Worm (Caenorhabditis elegans): ENCODE data around the gene D2007.2.

Gene D2007.2

ce11 chrIII:8178924-8179323, 30.2 kb downstream of the D2007.2 start, which contains the start of gene C50C3.5:
Gene C50C3.5, plus strand, starts transcription at chrIII:8179224.
- TF ChIP-seq pha-4 (tag; optimal IDR thresholded peaks at IDR 0.05) (no peak), elt-1 (tag; optimal IDR thresholded peaks at IDR 0.05; ENCODE audit: borderline replicate concordance, insufficient read depth) (no peak), nhr-76 (tag; optimal IDR thresholded peaks at IDR 0.05) (no peak), mls-2 (tag; optimal IDR thresholded peaks at IDR 0.05) (no peak), flh-1 (GFP tag; optimal IDR thresholded peaks at IDR 0.05) (no peak), lin-32 (GFP tag; optimal IDR thresholded peaks at IDR 0.05) (no peak), ceh-39 (tag; optimal IDR thresholded peaks at IDR 0.05) (no peak), snpc-4 (tag; optimal IDR thresholded peaks at IDR 0.05) (no peak), elt-3 (tag; optimal IDR thresholded peaks at IDR 0.05) (no peak), ces-1 (GFP tag; optimal IDR thresholded peaks at IDR 0.05) (no peak), unc-39 (tag; optimal IDR thresholded peaks at IDR 0.05) (no peak), drap-1 (GFP tag; optimal IDR thresholded peaks at IDR 0.05) (no peak), M03D4.4 (tag; optimal IDR thresholded peaks at IDR 0.05) (no peak), nhr-12 (tag; optimal IDR thresholded peaks at IDR 0.05) (no peak), blmp-1 (tag; optimal IDR thresholded peaks at IDR 0.05) (no peak), nhr-237 (tag; optimal IDR thresholded peaks at IDR 0.05) (no peak)

- TF ChIP-seq nhr-12 (tag; optimal IDR thresholded peaks at IDR 0.05) (no peak), blmp-1 (tag; optimal IDR thresholded peaks at IDR 0.05) (no peak), unc-62 (GFP tag; optimal IDR thresholded peaks at IDR 0.05) (no peak), tbx-8 (GFP tag; optimal IDR thresholded peaks at IDR 0.05) (no peak), ztf-11 (tag; optimal IDR thresholded peaks at IDR 0.05) (no peak), ceh-43 (GFP tag; optimal IDR thresholded peaks at IDR 0.05) (no peak), drap-1 (GFP tag; optimal IDR thresholded peaks at IDR 0.05) (no peak), elt-1 (tag; optimal IDR thresholded peaks at IDR 0.05; ENCODE audit: borderline replicate concordance, insufficient read depth) (no peak), lsy-2 (tag; optimal IDR thresholded peaks at IDR 0.05) (no peak), cnd-1 (tag; optimal IDR thresholded peaks at IDR 0.05) (no peak), nhr-2 (tag; optimal IDR thresholded peaks at IDR 0.05) (no peak), pha-4 (tag; optimal IDR thresholded peaks at IDR 0.05) (no peak), ceh-39 (tag; optimal IDR thresholded peaks at IDR 0.05) (no peak), hlh-1 (tag; optimal IDR thresholded peaks at IDR 0.05) (no peak), lin-32 (GFP tag; optimal IDR thresholded peaks at IDR 0.05) (no peak), nhr-76 (tag; optimal IDR thresholded peaks at IDR 0.05) (no peak), bed-3 (GFP tag; optimal IDR thresholded peaks at IDR 0.05) (no peak)
These were observed 32.8 kb downstream of the D2007.2 start, which contains the start of gene spc-2 for ce11 chrIII:8181581-8181980. Gene spc-2, plus strand, starts transcription at chrIII:8181881.

ce11 chrIII:8182573-8182972, 33.8 kb downstream of the D2007.2 start:
- TF ChIP-seq ham-2 (GFP tag; optimal IDR thresholded peaks at IDR 0.05) = no peak
- TF ChIP-seq mep-1 (tag; optimal IDR thresholded peaks at IDR 0.05) = no peak
- TF ChIP-seq unc-39 (tag; optimal IDR thresholded peaks at IDR 0.05) = no peak
- no peak for TF ChIP-seq pha-4 (tag; optimal IDR thresholded peaks at IDR 0.05)
- TF ChIP-seq bed-3 (GFP tag; optimal IDR thresholded peaks at IDR 0.05) = no peak

- TF ChIP-seq lin-13 (tag; optimal IDR thresholded peaks at IDR 0.05) (no peak), mls-2 (tag; optimal IDR thresholded peaks at IDR 0.05) (no peak), unc-39 (tag; optimal IDR thresholded peaks at IDR 0.05) (no peak), nhr-28 (tag; optimal IDR thresholded peaks at IDR 0.05) (no peak), drap-1 (GFP tag; optimal IDR thresholded peaks at IDR 0.05) (no peak), flh-1 (GFP tag; optimal IDR thresholded peaks at IDR 0.05) (no peak), ceh-83 (GFP tag; optimal IDR thresholded peaks at IDR 0.05) (no peak), mep-1 (tag; optimal IDR thresholded peaks at IDR 0.05) (no peak), ztf-11 (tag; optimal IDR thresholded peaks at IDR 0.05) (no peak), pha-4 (tag; optimal IDR thresholded peaks at IDR 0.05) (no peak), nhr-237 (tag; optimal IDR thresholded peaks at IDR 0.05) (no peak), ceh-39 (tag; optimal IDR thresholded peaks at IDR 0.05) (no peak), snpc-4 (tag; optimal IDR thresholded peaks at IDR 0.05) (no peak), sem-2 (GFP tag; optimal IDR thresholded peaks at IDR 0.05) (no peak), lsy-2 (tag; optimal IDR thresholded peaks at IDR 0.05) (no peak), nhr-12 (tag; optimal IDR thresholded peaks at IDR 0.05) (no peak), ceh-43 (GFP tag; optimal IDR thresholded peaks at IDR 0.05) (no peak), bed-3 (GFP tag; optimal IDR thresholded peaks at IDR 0.05) (no peak), elt-3 (tag; optimal IDR thresholded peaks at IDR 0.05) (no peak)
These were observed 36.4 kb downstream of the D2007.2 start for ce11 chrIII:8185130-8185529.

- TF ChIP-seq mab-5 (tag; optimal IDR thresholded peaks at IDR 0.05) = no peak
- no peak for TF ChIP-seq lin-32 (GFP tag; optimal IDR thresholded peaks at IDR 0.05)
- no peak for TF ChIP-seq ztf-11 (tag; optimal IDR thresholded peaks at IDR 0.05)
- TF ChIP-seq M03D4.4 (tag; optimal IDR thresholded peaks at IDR 0.05) = no peak
- no peak for TF ChIP-seq nhr-28 (tag; optimal IDR thresholded peaks at IDR 0.05)
- TF ChIP-seq flh-1 (GFP tag; optimal IDR thresholded peaks at IDR 0.05) = no peak
- TF ChIP-seq nhr-12 (tag; optimal IDR thresholded peaks at IDR 0.05) = no peak
- no peak for TF ChIP-seq unc-120 (tag; optimal IDR thresholded peaks at IDR 0.05; ENCODE audit: poor library complexity, severe bottlenecking)
These were observed 41.7 kb downstream of the D2007.2 start, which contains the start of gene C50C3.19 for ce11 chrIII:8190505-8190904. Gene C50C3.19, plus strand, starts transcription at chrIII:8190805.
